Fruit fly (Drosophila melanogaster): ENCODE data around the gene CG13658.

DNA sequence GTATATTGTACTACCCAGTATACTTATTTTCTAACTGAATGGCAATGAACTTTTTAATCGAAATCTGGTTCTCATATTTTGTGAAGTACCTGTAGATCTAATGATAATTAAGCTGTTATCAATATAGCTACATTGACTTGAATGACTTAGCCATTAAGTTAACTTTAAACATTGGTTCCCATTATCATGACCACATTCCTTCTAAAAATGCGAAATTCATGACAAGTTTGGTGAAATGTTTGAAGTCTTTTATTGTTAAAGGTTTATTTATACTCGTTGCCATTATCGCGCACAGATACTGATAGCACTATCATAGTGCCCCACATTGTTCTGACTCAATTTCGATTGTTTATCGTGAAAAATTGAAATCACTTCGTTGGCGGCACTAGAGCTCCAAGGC is 33.6 kb downstream of the CG13658 start:
- TF ChIP-seq ttk (optimal IDR thresholded peaks at IDR 0.05) (no peak), Sin3A (optimal IDR thresholded peaks at IDR 0.05) (no peak), psq (optimal IDR thresholded peaks at IDR 0.05) (no peak), insv (optimal IDR thresholded peaks at IDR 0.05) (no peak), Myc (optimal IDR thresholded peaks at IDR 0.05) (no peak), h (optimal IDR thresholded peaks at IDR 0.05) (no peak)

Measured in Kc167 (cell line).